Fruit fly (Drosophila melanogaster) whole organism, prepupa: Measurements from ENCODE around the gene CG45263.

ENCODE experiments used
- CG11294 ChIP-seq: fragments of 200-800 bp; sonication (Bioruptor generic); IDR thresholded peaks from 2 replicates; pipeline ENCODE4 v1.3.6; 2022; ENCODE audit warnings: missing biosample characterization, missing genetic modification characterization
- CG1621 ChIP-seq: fragments of 200-800 bp; sonication (Bioruptor generic); optimal IDR thresholded peaks from 3 replicates; lab custom pipeline; 2018; ENCODE audit warnings: missing biosample characterization, mild to moderate bottlenecking, missing genetic modification characterization
- CG7368 ChIP-seq: fragments of 200-800 bp; sonication (Bioruptor generic); optimal IDR thresholded peaks from 3 replicates; lab custom pipeline; 2016; ENCODE audit warnings: missing biosample characterization, missing genetic modification characterization
- CG9139 ChIP-seq: fragments of 200-800 bp; sonication (Bioruptor generic); optimal IDR thresholded peaks from 3 replicates; lab custom pipeline; 2017; ENCODE audit warnings: missing biosample characterization, mild to moderate bottlenecking, missing genetic modification characterization
- Hr38 ChIP-seq: sonication (Bioruptor generic); optimal IDR thresholded peaks from 2 replicates; lab custom pipeline; 2016; ENCODE audit warnings: missing biosample characterization, missing genetic modification characterization
- Hr39 ChIP-seq: fragments of 200-800 bp; sonication (Bioruptor generic); optimal IDR thresholded peaks from 2 replicates; lab custom pipeline; 2016; ENCODE audit warnings: missing biosample characterization, missing genetic modification characterization
- OdsH ChIP-seq: fragments of 200-800 bp; sonication (Bioruptor generic); optimal IDR thresholded peaks from 3 replicates; lab custom pipeline; 2016; ENCODE audit warnings: missing biosample characterization, missing genetic modification characterization

DNA sequence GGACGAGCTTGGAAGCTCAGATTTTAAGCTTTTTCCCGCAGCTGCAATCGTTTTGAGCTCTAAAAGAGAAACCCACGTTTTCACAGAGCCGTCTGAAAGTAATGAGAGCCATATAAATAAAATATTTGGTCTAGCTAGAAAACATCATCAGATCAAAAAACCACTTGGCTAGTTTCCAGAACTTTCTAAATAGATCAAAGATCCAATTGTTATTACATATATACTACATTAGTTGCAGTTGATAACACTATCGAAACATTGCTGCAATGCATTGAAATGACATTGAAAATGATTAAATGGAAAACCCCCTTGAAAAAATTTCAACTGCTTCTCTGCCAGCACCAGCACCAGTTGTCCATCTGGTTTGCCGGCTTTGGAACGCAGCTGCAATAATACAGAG is 122.4 kb downstream of the CG45263 start:
- TF ChIP-seq CG7368 (peak; percentile 89), Hr38 (GFP tag; lab: Kevin White, UChicago) (peak; percentile 27), CG9139 (no peak), CG1621 (tag; lab: Kevin White, UChicago) (peak; percentile 41), Hr39 (GFP tag; lab: Kevin White, UChicago) (peak; percentile 65), OdsH (GFP tag; lab: Kevin White, UChicago) (peak; percentile 95), CG11294 (GFP tag; lab: Robert Waterston, UW) (peak; percentile 90)
